Fruit fly (Drosophila melanogaster): Measurements from ENCODE around the gene Btk.

Btk gene

DNA sequence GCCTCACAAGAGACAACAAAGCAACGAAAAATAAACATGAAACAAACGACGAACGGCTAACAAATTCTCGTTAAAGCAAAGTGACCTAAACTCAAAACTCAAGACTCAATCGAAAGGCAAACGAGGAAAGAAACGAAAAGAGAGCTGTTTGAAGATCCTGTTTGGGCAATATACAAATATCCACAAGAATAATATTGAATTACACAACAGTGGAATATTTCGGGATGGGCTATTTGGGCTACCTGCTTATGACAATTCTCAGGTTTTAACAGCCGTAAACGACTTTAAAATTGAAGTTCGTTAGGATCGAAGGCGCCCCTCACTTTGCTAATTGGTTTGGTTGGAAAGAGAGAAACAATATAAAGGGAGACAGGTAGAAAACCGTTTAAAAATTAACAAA, 24.6 kb downstream of the Btk start (continued):
- TF ChIP-seq Adf1 (GFP tag; IDR thresholded peaks at IDR 0.05) (no peak), peb (GFP tag; IDR thresholded peaks at IDR 0.05) (no peak), Max (GFP tag; optimal IDR thresholded peaks at IDR 0.05) (no peak), CG6813 (GFP tag; optimal IDR thresholded peaks at IDR 0.05) (peak; percentile 35), CG7987 (GFP tag; optimal IDR thresholded peaks at IDR 0.05) (no peak), CG9437 (GFP tag; optimal IDR thresholded peaks at IDR 0.05) (no peak), hkb (optimal IDR thresholded peaks at IDR 0.05) (no peak), hkb (GFP tag; IDR thresholded peaks at IDR 0.05) (no peak), ash1 (GFP tag; optimal IDR thresholded peaks at IDR 0.05) (no peak), D19A (tag; optimal IDR thresholded peaks at IDR 0.05) (no peak), CG15269 (tag; optimal IDR thresholded peaks at IDR 0.05) (no peak), CG1603 (tag; optimal IDR thresholded peaks at IDR 0.05) (peak; percentile 37), CG9215 (GFP tag; IDR thresholded peaks at IDR 0.05) (no peak), org-1 (GFP tag; optimal IDR thresholded peaks at IDR 0.05) (no peak), CG10654 (GFP tag; optimal IDR thresholded peaks at IDR 0.05) (no peak), CG10147 (GFP tag; optimal IDR thresholded peaks at IDR 0.05) (no peak), Six4 (GFP tag; optimal IDR thresholded peaks at IDR 0.05) (no peak), CG7745 (tag; optimal IDR thresholded peaks at IDR 0.05) (peak; percentile 80), gcm2 (GFP tag; optimal IDR thresholded peaks at IDR 0.05) (no peak), jumu (GFP tag; optimal IDR thresholded peaks at IDR 0.05) (no peak), oc (tag; optimal IDR thresholded peaks at IDR 0.05) (peak; percentile 17), CG1792 (GFP tag; optimal IDR thresholded peaks at IDR 0.05) (no peak), Hr3 (GFP tag; optimal IDR thresholded peaks at IDR 0.05) (no peak), CG18764 (GFP tag; optimal IDR thresholded peaks at IDR 0.05) (no peak), zen (tag; optimal IDR thresholded peaks at IDR 0.05) (peak; percentile 97), CG3163 (GFP tag; optimal IDR thresholded peaks at IDR 0.05) (no peak), CoRest (tag; optimal IDR thresholded peaks at IDR 0.05) (no peak), CG14667 (GFP tag; IDR thresholded peaks at IDR 0.05) (no peak), odd (GFP tag; optimal IDR thresholded peaks at IDR 0.05) (peak; percentile 32)

DNA sequence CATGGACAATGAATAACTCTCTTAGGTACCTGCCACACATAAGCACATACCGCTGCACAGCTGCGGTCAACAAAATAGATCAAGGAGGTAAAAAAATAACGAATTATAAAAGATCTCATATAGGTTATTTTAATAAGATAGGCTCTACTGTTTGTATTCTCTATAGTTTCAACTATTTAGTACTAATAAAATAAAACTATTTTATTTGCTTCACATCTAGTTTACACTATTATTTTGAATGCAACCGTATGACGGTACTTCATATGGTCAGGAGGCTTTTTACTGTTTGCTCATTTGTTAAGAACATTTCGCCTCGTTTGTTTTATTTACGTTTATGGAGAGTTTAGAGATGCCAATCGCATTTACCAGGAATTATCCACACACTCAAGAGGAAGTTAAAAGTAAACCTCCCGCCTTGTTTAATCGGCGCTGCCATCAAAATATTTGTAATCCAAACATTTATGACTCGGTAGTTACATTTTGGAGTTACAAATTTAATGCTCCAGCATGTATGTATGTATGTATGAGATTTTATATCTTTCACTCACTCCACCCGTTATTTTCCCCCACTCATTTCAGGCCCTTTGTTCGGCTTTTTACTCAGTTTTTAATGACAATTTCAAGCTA, 25.8 kb downstream of the Btk start:
- no peak for TF ChIP-seq CG8944 (GFP tag; optimal IDR thresholded peaks at IDR 0.05)
- TF ChIP-seq CG4424 (GFP tag; optimal IDR thresholded peaks at IDR 0.05): peak; percentile 70
- TF ChIP-seq CG9932 (GFP tag; IDR thresholded peaks at IDR 0.05): no peak
- no peak for TF ChIP-seq pfk (GFP tag; optimal IDR thresholded peaks at IDR 0.05)
- TF ChIP-seq Mad (GFP tag; optimal IDR thresholded peaks at IDR 0.05): peak; percentile 1
- TF ChIP-seq B-H1 (GFP tag; IDR thresholded peaks at IDR 0.05): no peak; the same call in 2 of the 3 replicates
- no peak for TF ChIP-seq fd3F (GFP tag; optimal IDR thresholded peaks at IDR 0.05)
- peak; percentile 85 for TF ChIP-seq CG10979 (tag; optimal IDR thresholded peaks at IDR 0.05)
- TF ChIP-seq sr (GFP tag; IDR thresholded peaks at IDR 0.05): no peak
- no peak for TF ChIP-seq Nf-YC (tag; optimal IDR thresholded peaks at IDR 0.05)
- TF ChIP-seq chif (GFP tag; optimal IDR thresholded peaks at IDR 0.05): peak; percentile 46 to 68
- no peak for TF ChIP-seq luna (GFP tag; optimal IDR thresholded peaks at IDR 0.05)
- peak; percentile 78 for TF ChIP-seq gcm (GFP tag; optimal IDR thresholded peaks at IDR 0.05)
- TF ChIP-seq D19A (tag; optimal IDR thresholded peaks at IDR 0.05): peak; percentile 75
- peak; percentile 64 for TF ChIP-seq CG33557 (GFP tag; optimal IDR thresholded peaks at IDR 0.05)
- TF ChIP-seq CG13287 (GFP tag; IDR thresholded peaks at IDR 0.05; ENCODE audit: partially characterized antibody): no peak
- no peak for TF ChIP-seq Camta (GFP tag; optimal IDR thresholded peaks at IDR 0.05)
- TF ChIP-seq emc (GFP tag; optimal IDR thresholded peaks at IDR 0.05): no peak
- TF ChIP-seq Atf3 (GFP tag; optimal IDR thresholded peaks at IDR 0.05): no peak
- TF ChIP-seq CG17359 (tag; optimal IDR thresholded peaks at IDR 0.05): peak; percentile 73
- TF ChIP-seq Hr39 (optimal IDR thresholded peaks at IDR 0.05): no peak
- no peak for TF ChIP-seq crol (GFP tag; IDR thresholded peaks at IDR 0.05)
- peak; percentile 84 for TF ChIP-seq gsb-n (tag; optimal IDR thresholded peaks at IDR 0.05)
- TF ChIP-seq CG5180 (GFP tag; optimal IDR thresholded peaks at IDR 0.05): no peak
- TF ChIP-seq row (GFP tag; IDR thresholded peaks at IDR 0.05): peak; percentile 78

Data from whole organism, embryonic.